Fruit fly (Drosophila melanogaster): Measurements from ENCODE around the gene WRNexo.

- TF ChIP-seq ey (GFP tag; optimal IDR thresholded peaks at IDR 0.05) (no peak), Jra (GFP tag; optimal IDR thresholded peaks at IDR 0.05) (no peak), usp (GFP tag; optimal IDR thresholded peaks at IDR 0.05) (no peak), CG9705 (GFP tag; optimal IDR thresholded peaks at IDR 0.05) (no peak), HLH106 (tag; optimal IDR thresholded peaks at IDR 0.05) (no peak)
Observed at dm6 chr3R:18380251-18380812, 14.4 kb upstream of the WRNexo start.
